Worm (Caenorhabditis elegans): ENCODE measurements around the gene H25K10.1.

ce11 chrIV:16233028-16233427, 30.9 kb downstream of the H25K10.1 start, which contains the start of the genes hpa-1 and irld-39:
- no peak for TF ChIP-seq fos-1 (tag; optimal IDR thresholded peaks at IDR 0.05)
- TF ChIP-seq nhr-11 (tag; optimal IDR thresholded peaks at IDR 0.05), result no peak
- no peak for TF ChIP-seq ztf-4 (tag; optimal IDR thresholded peaks at IDR 0.05)
- TF ChIP-seq lin-13 (GFP tag; optimal IDR thresholded peaks at IDR 0.05), result no peak
- TF ChIP-seq unc-62 (GFP tag; optimal IDR thresholded peaks at IDR 0.05), result no peak
- no peak for TF ChIP-seq lin-39 (tag; optimal IDR thresholded peaks at IDR 0.05)
- TF ChIP-seq nhr-12 (tag; optimal IDR thresholded peaks at IDR 0.05), result no peak
- no peak for TF ChIP-seq lir-3 (tag; optimal IDR thresholded peaks at IDR 0.05; ENCODE audit: poor library complexity)
- TF ChIP-seq aly-2 (tag; optimal IDR thresholded peaks at IDR 0.05), result no peak
- TF ChIP-seq lin-14 (GFP tag; optimal IDR thresholded peaks at IDR 0.05), result no peak
- no peak for TF ChIP-seq lin-35 (GFP tag; optimal IDR thresholded peaks at IDR 0.05)
- TF ChIP-seq fkh-10 (GFP tag; optimal IDR thresholded peaks at IDR 0.05), result no peak

All from whole organism, L1 larva.